Worm (Caenorhabditis elegans) whole organism, late embryonic: ENCODE results near the gene F14D2.11.

Experiments used
- ref-2 ChIP-seq: sonication (generic microtip); optimal IDR thresholded peaks from 2 replicates; lab custom pipeline; 2016; ENCODE audit warnings: missing genetic modification characterization, missing compliant biosample characterization
- unc-55 ChIP-seq: sonication (generic microtip); optimal IDR thresholded peaks from 2 replicates; lab custom pipeline; 2017; ENCODE audit warnings: missing biosample characterization, missing genetic modification reagents, missing genetic modification characterization

ce11 chrII:3349820-3350291 lies 8.0 kb upstream of the F14D2.11 start, which contains the start of gene F14D2.8:
- TF ChIP-seq unc-55 (GFP tag; lab: Kevin White, UChicago): no peak
- no peak for TF ChIP-seq ref-2 (tag; lab: Kevin White, UChicago)
